Fruit fly (Drosophila melanogaster) whole organism, embryonic: ENCODE measurements around the gene CG5447.

Experiments used
- Aef1 ChIP-seq: fragments of 200-800 bp; sonication (Bioruptor generic); IDR thresholded peaks from 3 replicates; pipeline ENCODE4 v1.3.6; 2022; ENCODE audit warnings: missing biosample characterization, missing genetic modification characterization
- Atf3 ChIP-seq: fragments of 200-800 bp; sonication (Bioruptor generic); optimal IDR thresholded peaks from 3 replicates; lab custom pipeline; 2016; ENCODE audit warnings: missing biosample characterization, missing genetic modification characterization
- B-H2 ChIP-seq: fragments of 200-800 bp; sonication (Bioruptor generic); optimal IDR thresholded peaks from 2 replicates; lab custom pipeline; 2018; ENCODE audit warnings: missing biosample characterization, mild to moderate bottlenecking, missing genetic modification characterization
- CG10147 ChIP-seq: fragments of 200-800 bp; sonication (Bioruptor generic); optimal IDR thresholded peaks from 2 replicates; lab custom pipeline; 2019; ENCODE audit warnings: missing biosample characterization, mild to moderate bottlenecking, missing genetic modification characterization, moderate library complexity
- CG11247 ChIP-seq: fragments of 200-800 bp; sonication (Bioruptor generic); IDR thresholded peaks from 2 replicates; pipeline ENCODE4 v1.3.6; 2022; ENCODE audit warnings: missing biosample characterization, missing genetic modification characterization
- CG11456 ChIP-seq: fragments of 200-800 bp; sonication (Bioruptor generic); IDR thresholded peaks from 3 replicates; pipeline ENCODE4 v1.3.6; 2022; ENCODE audit warnings: missing biosample characterization, missing genetic modification characterization
- CG11723 ChIP-seq: fragments of 200-800 bp; sonication (Bioruptor generic); optimal IDR thresholded peaks from 2 replicates; lab custom pipeline; 2017; ENCODE audit warnings: missing biosample characterization, mild to moderate bottlenecking, missing genetic modification characterization
- CG13775 ChIP-seq: fragments of 200-800 bp; sonication (Bioruptor generic); optimal IDR thresholded peaks from 3 replicates; lab custom pipeline; 2017; ENCODE audit warnings: missing biosample characterization, mild to moderate bottlenecking, missing genetic modification characterization
- CG1603 ChIP-seq: fragments of 200-800 bp; sonication (Bioruptor generic); optimal IDR thresholded peaks from 2 replicates; lab custom pipeline; 2019; ENCODE audit warnings: missing biosample characterization, mild to moderate bottlenecking, missing genetic modification characterization, moderate library complexity
- CG17802 ChIP-seq: fragments of 200-800 bp; sonication (Bioruptor generic); optimal IDR thresholded peaks from 2 replicates; lab custom pipeline; 2018; ENCODE audit warnings: missing biosample characterization, mild to moderate bottlenecking, missing genetic modification characterization, moderate library complexity
- CG1792 ChIP-seq: fragments of 200-800 bp; sonication (Bioruptor generic); optimal IDR thresholded peaks from 2 replicates; lab custom pipeline; 2016; ENCODE audit warnings: missing biosample characterization, missing genetic modification characterization
- CG2678 ChIP-seq: fragments of 200-800 bp; sonication (Bioruptor generic); optimal IDR thresholded peaks from 3 replicates; lab custom pipeline; 2019; ENCODE audit warnings: missing biosample characterization, mild to moderate bottlenecking, missing genetic modification characterization, moderate library complexity
- CG34422 ChIP-seq: fragments of 200-800 bp; sonication (Bioruptor generic); IDR thresholded peaks from 3 replicates; pipeline ENCODE4 v1.3.6; 2022; ENCODE audit warnings: missing biosample characterization, missing genetic modification characterization
- CG3726 ChIP-seq: fragments of 200-800 bp; sonication (Bioruptor generic); IDR thresholded peaks from 3 replicates; pipeline ENCODE4, ENCODE4 v1.3.6; 2022; ENCODE audit warnings: missing biosample characterization, missing genetic modification characterization
- CG5180 ChIP-seq: fragments of 200-800 bp; sonication (Bioruptor generic); optimal IDR thresholded peaks from 3 replicates; lab custom pipeline; 2017; ENCODE audit warnings: missing biosample characterization, missing genetic modification characterization, mild to moderate bottlenecking, moderate library complexity, missing genetic modification reagents
- CG6654 ChIP-seq: fragments of 200-800 bp; sonication (Bioruptor generic); optimal IDR thresholded peaks from 2 replicates; lab custom pipeline; 2017; ENCODE audit warnings: missing biosample characterization, mild to moderate bottlenecking, missing genetic modification characterization
- CG6813 ChIP-seq: fragments of 200-800 bp; sonication (Bioruptor generic); optimal IDR thresholded peaks from 2 replicates; lab custom pipeline; 2017; ENCODE audit warnings: missing biosample characterization, missing genetic modification characterization, mild to moderate bottlenecking, moderate library complexity, missing genetic modification reagents
- CG8388 ChIP-seq: fragments of 200-800 bp; sonication (Bioruptor generic); optimal IDR thresholded peaks from 2 replicates; lab custom pipeline; 2019; ENCODE audit warnings: missing biosample characterization, mild to moderate bottlenecking, missing genetic modification characterization, moderate library complexity
- CG8765 ChIP-seq: fragments of 200-800 bp; sonication (Bioruptor generic); IDR thresholded peaks from 2 replicates; pipeline ENCODE4 v1.3.6; 2022; ENCODE audit warnings: missing biosample characterization, missing genetic modification characterization
- CTCF ChIP-seq: fragments of 200-800 bp; sonication (Bioruptor generic); optimal IDR thresholded peaks from 2 replicates; lab custom pipeline; 2017; ENCODE audit warnings: missing biosample characterization, mild to moderate bottlenecking, missing genetic modification characterization, moderate library complexity
- CkIIα-i1 ChIP-seq: fragments of 200-800 bp; sonication (Bioruptor generic); IDR thresholded peaks from 2 replicates; pipeline ENCODE4 v1.3.6; 2022; ENCODE audit warnings: missing biosample characterization, missing genetic modification characterization
- Dbx ChIP-seq: fragments of 200-800 bp; sonication (Bioruptor generic); IDR thresholded peaks from 3 replicates; pipeline ENCODE4 v1.3.6; 2022; ENCODE audit warnings: missing biosample characterization, missing genetic modification characterization
- Deaf1 ChIP-seq: fragments of 200-800 bp; optimal IDR thresholded peaks from 3 replicates; lab custom pipeline; 2019; ENCODE audit warnings: missing biosample characterization, mild to moderate bottlenecking, missing genetic modification characterization, moderate library complexity
- Fer1 ChIP-seq: fragments of 200-800 bp; sonication (Bioruptor generic); optimal IDR thresholded peaks from 2 replicates; lab custom pipeline; 2017; ENCODE audit warnings: missing biosample characterization, mild to moderate bottlenecking, missing genetic modification characterization
- HHEX ChIP-seq: fragments of 200-800 bp; sonication (Bioruptor generic); optimal IDR thresholded peaks from 3 replicates; lab custom pipeline; 2017; ENCODE audit warnings: missing biosample characterization, mild to moderate bottlenecking, missing genetic modification characterization, missing genetic modification reagents
- HmgD ChIP-seq: fragments of 200-800 bp; sonication (Bioruptor generic); optimal IDR thresholded peaks from 3 replicates; lab custom pipeline; 2016; ENCODE audit warnings: missing biosample characterization, missing genetic modification characterization
- Lpt ChIP-seq: fragments of >200 bp; optimal IDR thresholded peaks from 2 replicates; lab custom pipeline; 2018; ENCODE audit warnings: missing biosample characterization, missing genetic modification characterization
- Myb ChIP-seq: fragments of 200-800 bp; sonication (Bioruptor generic); optimal IDR thresholded peaks from 2 replicates; lab custom pipeline; 2016; ENCODE audit warnings: missing biosample characterization, missing genetic modification characterization
- Nf-YC ChIP-seq: fragments of 200-800 bp; optimal IDR thresholded peaks from 3 replicates; lab custom pipeline; 2019; ENCODE audit warnings: missing biosample characterization, mild to moderate bottlenecking, missing genetic modification characterization, moderate library complexity
- Spps ChIP-seq: fragments of 200-800 bp; sonication (Bioruptor generic); optimal IDR thresholded peaks from 2 replicates; lab custom pipeline; 2018; ENCODE audit warnings: missing biosample characterization, mild to moderate bottlenecking, missing genetic modification characterization
- Sry-β ChIP-seq: fragments of 200-800 bp; sonication (Bioruptor generic); optimal IDR thresholded peaks from 2 replicates; lab custom pipeline; 2018; ENCODE audit warnings: missing biosample characterization, mild to moderate bottlenecking, missing genetic modification characterization, moderate library complexity
- Tbp ChIP-seq: fragments of >200 bp; optimal IDR thresholded peaks from 2 replicates; lab custom pipeline; 2018; ENCODE audit warnings: missing biosample characterization, missing genetic modification characterization
- abd-A ChIP-seq: fragments of 200-800 bp; sonication (Bioruptor generic); optimal IDR thresholded peaks from 3 replicates; lab custom pipeline; 2019; ENCODE audit warnings: missing biosample characterization, mild to moderate bottlenecking, missing genetic modification characterization, moderate library complexity
- ap ChIP-seq: fragments of 200-800 bp; sonication (Bioruptor generic); IDR thresholded peaks from 2 replicates; pipeline ENCODE4 v1.3.6; 2022; ENCODE audit warnings: missing biosample characterization, missing genetic modification characterization
- az2 ChIP-seq: fragments of 200-800 bp; sonication (Bioruptor generic); optimal IDR thresholded peaks from 3 replicates; lab custom pipeline; 2016; ENCODE audit warnings: missing biosample characterization, missing genetic modification characterization
- bbx ChIP-seq: fragments of 200-800 bp; sonication (Bioruptor generic); IDR thresholded peaks from 2 replicates; pipeline ENCODE4 v1.3.6; 2022; ENCODE audit warnings: missing biosample characterization, missing genetic modification characterization; ENCODE audit not compliant: partially characterized antibody
- bsh ChIP-seq, 2 experiments: fragments of 200-800 bp; sonication (Bioruptor generic); optimal IDR thresholded peaks; 2 replicates each; lab custom pipeline; 2017 to 2018; ENCODE audit warnings: mild to moderate bottlenecking in 2 of 2, missing biosample characterization in 2 of 2, missing genetic modification characterization in 2 of 2, moderate library complexity in 1 of 2
- cwo ChIP-seq: fragments of 200-800 bp; sonication (Bioruptor generic); optimal IDR thresholded peaks from 3 replicates; lab custom pipeline; 2017; ENCODE audit warnings: missing biosample characterization, missing genetic modification characterization, mild to moderate bottlenecking, moderate library complexity, missing genetic modification reagents
- dan ChIP-seq: fragments of 200-800 bp; sonication (Bioruptor generic); IDR thresholded peaks from 2 replicates; pipeline ENCODE4 v1.3.6; 2022; ENCODE audit warnings: missing biosample characterization, missing genetic modification characterization
- dimm ChIP-seq: fragments of 200-800 bp; sonication (Bioruptor generic); IDR thresholded peaks from 2 replicates; pipeline ENCODE4 v1.3.6; 2022; ENCODE audit warnings: missing biosample characterization, missing genetic modification characterization
- ewg ChIP-seq: fragments of 200-800 bp; sonication (Bioruptor generic); optimal IDR thresholded peaks from 3 replicates; lab custom pipeline; 2017; ENCODE audit warnings: mild to moderate bottlenecking, missing biosample characterization, missing genetic modification reagents, missing genetic modification characterization
- gcm ChIP-seq: fragments of 200-800 bp; sonication (Bioruptor generic); optimal IDR thresholded peaks from 2 replicates; lab custom pipeline; 2019; ENCODE audit warnings: missing biosample characterization, mild to moderate bottlenecking, missing genetic modification characterization, moderate library complexity
- hkb ChIP-seq, 2 experiments: fragments of 200-800 bp in 1 of 2; fragments of >200 bp in 1 of 2; sonication (Bioruptor generic) in 1 of 2; IDR thresholded peaks in 1 of 2; optimal IDR thresholded peaks in 1 of 2; 2 replicates each; pipeline versions ENCODE4 v1.3.6 to Lab custom; 2017 to 2022; ENCODE audit warnings: missing biosample characterization in 1 of 2, missing genetic modification characterization in 1 of 2
- lola ChIP-seq, 3 experiments: fragments of >200 bp in 2 of 3; fragments of 200-800 bp in 1 of 3; sonication (Bioruptor generic) in 1 of 3; optimal IDR thresholded peaks; 2 replicates each; lab custom pipeline; 2017 to 2019; ENCODE audit warnings: missing biosample characterization in 3 of 3, missing genetic modification characterization in 3 of 3, mild to moderate bottlenecking in 1 of 3, moderate library complexity in 1 of 3
- mld ChIP-seq: fragments of 200-800 bp; sonication (Bioruptor generic); IDR thresholded peaks from 3 replicates; pipeline ENCODE4 v1.3.6; 2022; ENCODE audit warnings: missing biosample characterization, missing genetic modification characterization; ENCODE audit not compliant: partially characterized antibody
- nerfin-1 ChIP-seq: fragments of 200-800 bp; sonication (Bioruptor generic); optimal IDR thresholded peaks from 3 replicates; lab custom pipeline; 2019; ENCODE audit warnings: missing biosample characterization, mild to moderate bottlenecking, missing genetic modification characterization, moderate library complexity
- pnt ChIP-seq: fragments of 200-800 bp; sonication (Bioruptor generic); optimal IDR thresholded peaks from 3 replicates; lab custom pipeline; 2016; ENCODE audit warnings: missing biosample characterization, missing genetic modification characterization
- run ChIP-seq: fragments of 200-800 bp; sonication (Bioruptor generic); optimal IDR thresholded peaks from 3 replicates; lab custom pipeline; 2018; ENCODE audit warnings: missing biosample characterization, mild to moderate bottlenecking, missing genetic modification characterization
- shn ChIP-seq: fragments of 200-800 bp; sonication (Bioruptor generic); optimal IDR thresholded peaks from 3 replicates; lab custom pipeline; 2016; ENCODE audit warnings: missing biosample characterization, missing genetic modification characterization

CG5447 gene

dm6 chr3R:26443875-26444511 lies 8.3 kb upstream of the CG5447 start (continued):
- TF ChIP-seq CG6654 (GFP tag; lab: Kevin White, UChicago) (peak; percentile 41), shn (no peak), CG6813 (GFP tag; lab: Kevin White, UChicago) (peak; percentile 20), CG3726 (GFP tag; lab: Robert Waterston, UW) (no peak), abd-A (tag; lab: Kevin White, UChicago) (no peak), bbx (GFP tag; lab: Robert Waterston, UW) (no peak), Nf-YC (tag; lab: Kevin White, UChicago) (no peak), mld (no peak), az2 (GFP tag; lab: Kevin White, UChicago) (peak; percentile 42), CG5180 (GFP tag; lab: Kevin White, UChicago) (peak; percentile 32), CG34422 (GFP tag; lab: Robert Waterston, UW) (peak; percentile 46; the same call in 1 of the 3 replicates), hkb (optimal IDR thresholded peaks at IDR 0.05; lab: Kevin White, UChicago) (no peak), hkb (GFP tag; IDR thresholded peaks at IDR 0.05; lab: Robert Waterston, UW) (peak; percentile 64), Deaf1 (tag; lab: Kevin White, UChicago) (peak; percentile 36), HHEX (GFP tag; lab: Kevin White, UChicago) (peak; percentile 40), CTCF (GFP tag; lab: Kevin White, UChicago) (no peak), CG10147 (GFP tag; lab: Kevin White, UChicago) (peak; percentile 60), Lpt (GFP tag; lab: Kevin White, UChicago) (no peak), CG1792 (no peak), ewg (GFP tag; lab: Kevin White, UChicago) (peak; percentile 22), CG17802 (peak; percentile 4), HmgD (no peak), gcm (GFP tag; lab: Kevin White, UChicago) (no peak), Tbp (GFP tag; lab: Kevin White, UChicago) (no peak), Fer1 (GFP tag; lab: Kevin White, UChicago) (no peak), dimm (GFP tag; lab: Robert Waterston, UW) (no peak), CG1603 (peak; percentile 6), Myb (GFP tag; lab: Kevin White, UChicago) (no peak), Atf3 (GFP tag; lab: Kevin White, UChicago) (no peak), CG11723 (GFP tag; lab: Kevin White, UChicago) (peak; percentile 52), CG11247 (GFP tag; lab: Robert Waterston, UW) (no peak), bsh (GFP tag; optimal IDR thresholded peaks at IDR 0.05; lab: Kevin White, UChicago) (peak in 1 of 2 experiments; percentile 61), B-H2 (GFP tag; lab: Kevin White, UChicago) (no peak), CkIIα-i1 (GFP tag; lab: Robert Waterston, UW) (no peak), Sry-β (GFP tag; lab: Kevin White, UChicago) (no peak), CG2678 (peak; percentile 84), CG8765 (GFP tag; lab: Robert Waterston, UW) (no peak), Dbx (GFP tag; lab: Robert Waterston, UW) (no peak), nerfin-1 (tag; lab: Kevin White, UChicago) (peak; percentile 74), CG11456 (GFP tag; lab: Robert Waterston, UW) (peak; percentile 51; the same call in 1 of the 3 replicates), CG8388 (GFP tag; lab: Kevin White, UChicago) (peak; percentile 65), lola (GFP tag; optimal IDR thresholded peaks at IDR 0.05; lab: Kevin White, UChicago) (peak in 1 of 3 experiments; percentile 33), cwo (GFP tag; lab: Kevin White, UChicago) (no peak), Spps (tag; lab: Kevin White, UChicago) (peak; percentile 65), Aef1 (GFP tag; lab: Robert Waterston, UW) (no peak; the same call in 2 of the 3 replicates), ap (GFP tag; lab: Robert Waterston, UW) (no peak), run (tag; lab: Kevin White, UChicago) (peak; percentile 49), CG13775 (GFP tag; lab: Kevin White, UChicago) (peak; percentile 8), dan (GFP tag; lab: Robert Waterston, UW) (no peak), pnt (GFP tag; lab: Kevin White, UChicago) (peak; percentile 26)
